Worm (Caenorhabditis elegans) whole organism, L4 larva: ENCODE measurements around the gene pfn-3.

Source experiments
- F10B5.3 ChIP-seq: sonication (generic microtip); optimal IDR thresholded peaks from 2 replicates; lab custom pipeline; 2016; ENCODE audit warnings: mild to moderate bottlenecking, missing genetic modification characterization, missing compliant biosample characterization
- T26A8.4 ChIP-seq: fragments of 200-800 bp; sonication (Bioruptor generic); IDR thresholded peaks from 2 replicates; pipeline ENCODE4 v1.3.6; 2022; ENCODE audit warnings: missing genetic modification characterization, missing compliant biosample characterization
- ZK546.5 ChIP-seq, 2 experiments: sonication (generic microtip); optimal IDR thresholded peaks; 2 replicates each; lab custom pipeline; 2017; ENCODE audit warnings: missing biosample characterization in 2 of 2, missing genetic modification characterization in 2 of 2
- aha-1 ChIP-seq: fragments of 150-350 bp; peaks from one replicate; lab custom pipeline; 2014; ENCODE audit warnings: missing biosample characterization, missing genetic modification characterization
- attf-4 ChIP-seq: sonication (generic microtip); optimal IDR thresholded peaks from 3 replicates; lab custom pipeline; 2017; ENCODE audit warnings: missing biosample characterization, missing genetic modification characterization
- ceh-20 ChIP-seq: fragments of 200-800 bp; sonication (Bioruptor generic); IDR thresholded peaks from 2 replicates; pipeline ENCODE4 v1.3.6; 2022; ENCODE audit warnings: missing genetic modification reagents, missing genetic modification characterization, missing compliant biosample characterization
- ceh-32 ChIP-seq: sonication (generic microtip); optimal IDR thresholded peaks from 2 replicates; lab custom pipeline; 2016; ENCODE audit warnings: mild to moderate bottlenecking, missing genetic modification characterization, missing compliant biosample characterization; ENCODE audit not compliant: poor library complexity
- ceh-44 ChIP-seq: fragments of 200-800 bp; sonication (Bioruptor generic); IDR thresholded peaks from 2 replicates; pipeline ENCODE4 v1.3.6; 2022; ENCODE audit warnings: missing genetic modification reagents, missing genetic modification characterization, missing compliant biosample characterization
- ceh-62 ChIP-seq: sonication (generic microtip); optimal IDR thresholded peaks from 2 replicates; lab custom pipeline; 2017; ENCODE audit warnings: missing biosample characterization, missing genetic modification characterization
- cey-2 ChIP-seq: sonication (generic microtip); optimal IDR thresholded peaks from 3 replicates; lab custom pipeline; 2017; ENCODE audit warnings: missing genetic modification characterization, mild to moderate bottlenecking, missing compliant biosample characterization, antibody characterized with exemption, borderline replicate concordance; ENCODE audit not compliant: insufficient read depth
- daf-16 ChIP-seq, 3 experiments: sonication (generic microtip); optimal IDR thresholded peaks; 2 replicates each; lab custom pipeline; 2016 to 2017; ENCODE audit warnings: missing genetic modification characterization in 3 of 3, missing genetic modification reagents in 3 of 3, mild to moderate bottlenecking in 2 of 3, missing compliant biosample characterization in 2 of 3, missing biosample characterization in 1 of 3, moderate library complexity in 1 of 3
- daf-19 ChIP-seq: fragments of 200-800 bp; sonication (Bioruptor generic); conservative IDR thresholded peaks from 2 replicates; pipeline ENCODE4 v1.3.6; 2022; ENCODE audit warnings: missing genetic modification characterization, missing compliant biosample characterization
- daf-8 ChIP-seq: fragments of 200-800 bp; sonication (Bioruptor generic); IDR thresholded peaks from 2 replicates; pipeline ENCODE4 v1.3.6; 2022; ENCODE audit warnings: missing genetic modification characterization, missing compliant biosample characterization
- dmd-9 ChIP-seq: fragments of 200-800 bp; sonication (Bioruptor generic); IDR thresholded peaks from 2 replicates; pipeline ENCODE4 v1.3.6; 2022; ENCODE audit warnings: missing genetic modification reagents, missing genetic modification characterization, missing compliant biosample characterization
- dve-1 ChIP-seq: sonication (generic microtip); optimal IDR thresholded peaks from 2 replicates; lab custom pipeline; 2017; ENCODE audit warnings: antibody characterized with exemption, mild to moderate bottlenecking, missing genetic modification characterization, missing compliant biosample characterization; ENCODE audit not compliant: insufficient read depth
- egl-43 ChIP-seq: fragments of 200-800 bp; sonication (Bioruptor generic); IDR thresholded peaks from 2 replicates; pipeline ENCODE4 v1.3.6; 2022; ENCODE audit warnings: missing genetic modification reagents, missing genetic modification characterization, missing compliant biosample characterization
- fos-1 ChIP-seq: fragments of 150-350 bp; optimal IDR thresholded peaks from 2 replicates; lab custom pipeline; 2014; ENCODE audit warnings: missing biosample characterization, missing genetic modification characterization
- hlh-11 ChIP-seq: fragments of 200-800 bp; sonication (Bioruptor generic); optimal IDR thresholded peaks from 2 replicates; lab custom pipeline; 2018; ENCODE audit warnings: mild to moderate bottlenecking, missing genetic modification characterization, missing compliant biosample characterization
- lim-7 ChIP-seq: fragments of 200-800 bp; sonication (Bioruptor generic); IDR thresholded peaks from 2 replicates; pipeline ENCODE4 v1.3.6; 2022; ENCODE audit warnings: missing genetic modification characterization, missing compliant biosample characterization
- lin-1 ChIP-seq: fragments of 200-800 bp; sonication (Bioruptor generic); IDR thresholded peaks from 2 replicates; pipeline ENCODE4 v1.3.6; 2022; ENCODE audit warnings: missing genetic modification reagents, missing genetic modification characterization, missing compliant biosample characterization
- lir-3 ChIP-seq: sonication (generic microtip); optimal IDR thresholded peaks from 2 replicates; lab custom pipeline; 2016; ENCODE audit warnings: mild to moderate bottlenecking, missing genetic modification characterization, missing compliant biosample characterization
- lsy-2 ChIP-seq, 2 experiments: fragments of 150-350 bp in 1 of 2; sonication (generic microtip) in 1 of 2; optimal IDR thresholded peaks; 2 replicates each; lab custom pipeline; 2014 to 2017; ENCODE audit warnings: missing biosample characterization in 2 of 2, missing genetic modification characterization in 2 of 2
- madf-5 ChIP-seq, 2 experiments: fragments of 200-800 bp; sonication (Bioruptor generic); IDR thresholded peaks; 2 replicates each; pipeline ENCODE4 v1.3.6; 2022; ENCODE audit warnings: missing compliant biosample characterization in 2 of 2, missing genetic modification characterization in 2 of 2
- madf-9 ChIP-seq: fragments of 200-800 bp; sonication (Bioruptor generic); conservative IDR thresholded peaks from 2 replicates; pipeline ENCODE4 v1.3.6; 2022; ENCODE audit warnings: missing genetic modification reagents, missing genetic modification characterization, missing compliant biosample characterization
- mdl-1 ChIP-seq, 2 experiments: fragments of 150-350 bp in 1 of 2; sonication (generic microtip) in 1 of 2; optimal IDR thresholded peaks; 2 replicates each; lab custom pipeline; 2014 to 2017; ENCODE audit warnings: missing biosample characterization in 2 of 2, missing genetic modification characterization in 2 of 2
- mdt-29 ChIP-seq: fragments of 200-800 bp; sonication (Bioruptor generic); IDR thresholded peaks from 2 replicates; pipeline ENCODE4 v1.3.6; 2022; ENCODE audit warnings: missing genetic modification reagents, missing genetic modification characterization, missing compliant biosample characterization
- mep-1 ChIP-seq: fragments of 150-350 bp; sonication (generic microtip); optimal IDR thresholded peaks from 3 replicates; lab custom pipeline; 2014; ENCODE audit warnings: missing biosample characterization, missing genetic modification characterization
- mxl-2 ChIP-seq: fragments of 200-800 bp; sonication (Bioruptor generic); conservative IDR thresholded peaks from 2 replicates; pipeline ENCODE4 v1.3.6; 2022; ENCODE audit warnings: missing genetic modification reagents, missing genetic modification characterization, missing compliant biosample characterization
- nhr-102 ChIP-seq: sonication (generic microtip); optimal IDR thresholded peaks from 2 replicates; lab custom pipeline; 2016; ENCODE audit warnings: mild to moderate bottlenecking, missing genetic modification characterization, moderate library complexity, missing compliant biosample characterization
- nhr-237 ChIP-seq: sonication (generic microtip); optimal IDR thresholded peaks from 2 replicates; lab custom pipeline; 2017; ENCODE audit warnings: missing biosample characterization, missing genetic modification characterization
- nhr-6 ChIP-seq: fragments of 150-350 bp; optimal IDR thresholded peaks from 2 replicates; lab custom pipeline; 2014; ENCODE audit warnings: missing biosample characterization, missing genetic modification characterization
- snpc-1.2 ChIP-seq: fragments of 200-800 bp; sonication (Bioruptor generic); IDR thresholded peaks from 2 replicates; pipeline ENCODE4 v1.3.6; 2022; ENCODE audit warnings: missing genetic modification reagents, missing genetic modification characterization, missing compliant biosample characterization
- snpc-4 ChIP-seq: fragments of 150-350 bp; optimal IDR thresholded peaks from 2 replicates; lab custom pipeline; 2014; ENCODE audit warnings: missing biosample characterization, missing genetic modification characterization
- tag-97 ChIP-seq: fragments of 200-800 bp; sonication (Bioruptor generic); IDR thresholded peaks from 2 replicates; pipeline ENCODE4 v1.3.6; 2022; ENCODE audit warnings: missing genetic modification characterization, missing compliant biosample characterization
- unc-62 ChIP-seq, 3 experiments: fragments of 150-350 bp in 1 of 3; sonication (generic microtip); optimal IDR thresholded peaks in 2 of 3; peaks in 1 of 3; 1 replicate in 1 of 3; 2 replicates in 2 of 3; lab custom pipeline; 2014 to 2017; ENCODE audit warnings: missing biosample characterization in 3 of 3, missing genetic modification characterization in 3 of 3, missing genetic modification reagents in 3 of 3, missing genotype in 1 of 3
- zag-1 ChIP-seq: fragments of 150-350 bp; optimal IDR thresholded peaks from 2 replicates; lab custom pipeline; 2014; ENCODE audit warnings: missing biosample characterization, missing genetic modification characterization
- zfp-3 ChIP-seq: fragments of 200-800 bp; sonication (Bioruptor generic); conservative IDR thresholded peaks from 2 replicates; pipeline ENCODE4 v1.3.6; 2022; ENCODE audit warnings: missing genetic modification reagents, missing genetic modification characterization, missing compliant biosample characterization
- zip-2 ChIP-seq: fragments of 150-350 bp; optimal IDR thresholded peaks from 2 replicates; lab custom pipeline; 2014; ENCODE audit warnings: missing biosample characterization, missing genetic modification characterization

The pfn-3 gene

DNA sequence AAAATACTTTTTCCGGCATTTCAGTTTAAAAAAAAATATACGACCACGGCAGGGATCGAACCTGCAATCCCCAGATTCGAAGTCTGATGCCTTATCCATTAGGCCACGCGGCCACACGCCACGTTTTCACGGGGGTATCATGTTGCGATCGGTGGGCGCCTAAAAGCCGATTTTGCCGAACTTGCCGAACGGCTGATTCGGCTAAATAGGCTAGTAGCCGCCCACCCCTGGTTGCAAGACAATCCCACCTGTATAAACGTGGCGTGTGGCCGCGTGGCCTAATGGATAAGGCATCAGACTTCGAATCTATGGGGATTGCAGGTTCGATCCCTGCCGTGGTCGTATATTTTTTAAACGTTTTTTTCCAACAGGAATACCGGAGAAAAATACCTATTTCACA lies 8.7 kb upstream of the pfn-3 start:
- no peak for TF ChIP-seq cey-2 (tag; lab: Kevin White, UChicago)
- no peak for TF ChIP-seq dve-1
- TF ChIP-seq ceh-20 (GFP tag; lab: Robert Waterston, UW): 0 out of 2 replicates have a peak, but pooled peaks have one; percentile 26
- TF ChIP-seq F10B5.3 (tag; lab: Kevin White, UChicago): no peak
- no peak for TF ChIP-seq fos-1 (tag; lab: Kevin White, UChicago)
- no peak for TF ChIP-seq zip-2 (tag; lab: Kevin White, UChicago)
- TF ChIP-seq ceh-62 (tag; lab: Kevin White, UChicago): no peak
- no peak for TF ChIP-seq attf-4 (tag; lab: Kevin White, UChicago)
- TF ChIP-seq nhr-6: no peak
- 0 out of 2 replicates have a peak, but pooled peaks have one; percentile 41 for TF ChIP-seq lim-7 (GFP tag; lab: Robert Waterston, UW)
- TF ChIP-seq daf-19: no peak
- 0 out of 2 replicates have a peak, but pooled peaks have one; percentile 30 for TF ChIP-seq ceh-44 (GFP tag; lab: Robert Waterston, UW)
- no peak for TF ChIP-seq daf-16 (GFP tag; optimal IDR thresholded peaks at IDR 0.05; lab: Kevin White, UChicago)
- no peak for TF ChIP-seq daf-16 (tag; optimal IDR thresholded peaks at IDR 0.05; lab: Kevin White, UChicago)
- TF ChIP-seq ZK546.5 (tag; optimal IDR thresholded peaks at IDR 0.05; lab: Kevin White, UChicago): no peak
- TF ChIP-seq dmd-9 (GFP tag; lab: Robert Waterston, UW): 0 out of 2 replicates have a peak, but pooled peaks have one; percentile 31
- TF ChIP-seq aha-1 (tag; lab: Kevin White, UChicago): peak; percentile 81
- TF ChIP-seq nhr-102 (tag; lab: Kevin White, UChicago): no peak
- no peak for TF ChIP-seq ceh-32 (tag; lab: Kevin White, UChicago)
- TF ChIP-seq madf-5 (GFP tag; IDR thresholded peaks at IDR 0.05; lab: Robert Waterston, UW): 0 out of 4 replicates have a peak, but pooled peaks of 1 of the 2 experiments have one; percentile 23
- no peak for TF ChIP-seq snpc-4 (tag; lab: Kevin White, UChicago)
- TF ChIP-seq snpc-1.2 (GFP tag; lab: Robert Waterston, UW): no peak
- no peak for TF ChIP-seq tag-97 (GFP tag; lab: Robert Waterston, UW)
- no peak for TF ChIP-seq lin-1 (GFP tag; lab: Robert Waterston, UW)
- TF ChIP-seq mxl-2 (GFP tag; lab: Robert Waterston, UW): 0 out of 2 replicates have a peak, but pooled peaks have one; percentile 22
- TF ChIP-seq mdl-1 (tag; optimal IDR thresholded peaks at IDR 0.05; lab: Kevin White, UChicago): no peak
- peak; percentile 48; the same call in 1 of the 2 replicates for TF ChIP-seq egl-43 (GFP tag; lab: Robert Waterston, UW)
- no peak for TF ChIP-seq hlh-11 (tag; lab: Kevin White, UChicago)
- no peak for TF ChIP-seq madf-9 (GFP tag; lab: Robert Waterston, UW)

DNA sequence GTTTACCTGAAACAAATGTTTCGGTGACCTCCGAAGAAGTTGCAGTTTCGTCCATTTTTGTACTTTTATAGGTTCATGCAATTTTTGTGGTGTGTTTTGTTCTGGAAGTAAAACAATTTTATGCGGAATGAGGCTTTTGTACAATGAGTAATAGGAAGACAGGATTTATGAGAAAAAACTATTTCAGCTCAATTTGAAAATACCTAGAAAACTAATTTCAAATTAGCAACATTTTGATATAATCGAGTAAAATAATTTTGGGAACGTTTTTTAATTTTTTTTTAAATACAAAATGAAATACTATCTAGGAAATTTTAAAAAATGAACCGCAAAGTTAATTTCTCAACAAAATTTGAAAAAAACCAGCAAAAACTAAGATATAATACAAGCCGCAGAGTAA lies 7.6 kb upstream of the pfn-3 start, which contains the start of gene rei-2:
rei-2 (minus strand) TSS at position 101 of the 400 bp plus-strand sequence.
- TF ChIP-seq hlh-11 (tag; lab: Kevin White, UChicago) (no peak), unc-62 (GFP tag; optimal IDR thresholded peaks at IDR 0.05 in 1 of 2; lab: Kevin White, UChicago) (peak in 1 of 2 experiments; percentile 34), unc-62 (tag; optimal IDR thresholded peaks at IDR 0.05; lab: Kevin White, UChicago) (no peak)

DNA sequence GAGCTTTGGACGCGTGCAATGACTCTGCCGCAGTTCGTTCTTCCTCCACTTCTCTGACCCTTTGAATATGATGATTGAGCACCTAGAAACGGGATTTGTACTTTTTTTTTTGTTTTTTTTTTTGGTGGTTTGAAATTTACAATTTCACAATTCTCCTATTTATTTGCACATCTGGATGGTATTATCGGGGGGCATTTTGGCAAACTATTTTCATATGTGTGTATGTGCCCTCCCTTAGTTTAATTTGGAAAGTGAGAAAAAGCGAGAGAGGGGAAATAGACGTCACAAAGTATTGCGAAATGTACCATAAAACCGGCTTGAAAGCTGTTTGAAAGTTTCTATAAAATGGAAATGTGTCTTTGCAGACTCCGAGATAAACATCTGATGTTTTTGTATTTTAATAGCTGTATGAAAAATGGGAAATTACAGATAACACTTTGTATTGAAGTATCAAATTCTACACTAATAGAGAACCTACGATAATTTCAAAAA lies 6.0 kb upstream of the pfn-3 start:
- TF ChIP-seq nhr-237 (tag; lab: Kevin White, UChicago): no peak
- TF ChIP-seq zfp-3 (GFP tag; lab: Robert Waterston, UW): no peak
- no peak for TF ChIP-seq T26A8.4 (GFP tag; lab: Robert Waterston, UW)
- TF ChIP-seq lir-3 (tag; lab: Kevin White, UChicago): no peak
- TF ChIP-seq mep-1 (tag; lab: Kevin White, UChicago): peak; percentile 13
- no peak for TF ChIP-seq daf-8 (GFP tag; lab: Robert Waterston, UW)
- no peak for TF ChIP-seq mdt-29 (GFP tag; lab: Robert Waterston, UW)
- TF ChIP-seq zag-1 (tag; lab: Kevin White, UChicago): no peak
- peak in 1 of 2 experiments; percentile 10 for TF ChIP-seq unc-62 (GFP tag; optimal IDR thresholded peaks at IDR 0.05 in 1 of 2; lab: Kevin White, UChicago)
- TF ChIP-seq unc-62 (tag; optimal IDR thresholded peaks at IDR 0.05; lab: Kevin White, UChicago): no peak
- TF ChIP-seq lsy-2 (tag; optimal IDR thresholded peaks at IDR 0.05; lab: Kevin White, UChicago): peak in 1 of 2 experiments; percentile 21
